Fruit fly (Drosophila melanogaster) Kc167 (cell line): ENCODE measurements around the gene Indy.

ENCODE experiments used
- Myc ChIP-seq: fragments of >200 bp; optimal IDR thresholded peaks from 2 replicates; lab custom pipeline; 2017; ENCODE audit warnings: missing external identifiers
- h ChIP-seq: fragments of >200 bp; optimal IDR thresholded peaks from 3 replicates; lab custom pipeline; 2018; ENCODE audit warnings: missing external identifiers
- psq ChIP-seq: fragments of >200 bp; optimal IDR thresholded peaks from 2 replicates; lab custom pipeline; 2017; ENCODE audit warnings: missing external identifiers
- ttk ChIP-seq: sonication (Bioruptor generic); optimal IDR thresholded peaks from 2 replicates; lab custom pipeline; 2017; ENCODE audit warnings: missing external identifiers

dm6 chr3L:18819887-18820637 lies 26.0 kb downstream of the Indy start:
- no peak for TF ChIP-seq psq (lab: Kevin White, UChicago)
- TF ChIP-seq ttk (lab: Kevin White, UChicago) = no peak
- no peak for TF ChIP-seq h (lab: Kevin White, UChicago)
- no peak for TF ChIP-seq Myc (lab: Kevin White, UChicago)
